Fruit fly (Drosophila melanogaster) whole organism, prepupa: ENCODE data around the gene CG11854.

ENCODE experiments used
- Eip78C ChIP-seq: fragments of 200-800 bp; sonication (Bioruptor generic); peaks from one replicate; lab custom pipeline; 2016; ENCODE audit warnings: missing biosample characterization, missing genetic modification characterization
- Lpt ChIP-seq: fragments of 200-800 bp; sonication (Bioruptor generic); optimal IDR thresholded peaks from 3 replicates; lab custom pipeline; 2016; ENCODE audit warnings: missing biosample characterization, missing genetic modification characterization
- OdsH ChIP-seq: fragments of 200-800 bp; sonication (Bioruptor generic); optimal IDR thresholded peaks from 3 replicates; lab custom pipeline; 2016; ENCODE audit warnings: missing biosample characterization, missing genetic modification characterization
- Sox102F ChIP-seq: fragments of 200-800 bp; sonication (Bioruptor generic); optimal IDR thresholded peaks from 2 replicates; lab custom pipeline; 2016; ENCODE audit warnings: missing biosample characterization, mild to moderate bottlenecking, missing genetic modification characterization
- lz ChIP-seq: fragments of 200-800 bp; sonication (Bioruptor generic); optimal IDR thresholded peaks from 3 replicates; lab custom pipeline; 2016; ENCODE audit warnings: missing biosample characterization, missing genetic modification characterization
- pdm3 ChIP-seq: fragments of 200-800 bp; sonication (Bioruptor generic); optimal IDR thresholded peaks from 3 replicates; lab custom pipeline; 2016; ENCODE audit warnings: missing biosample characterization, missing genetic modification characterization
- salr ChIP-seq, 2 experiments: fragments of 200-800 bp; sonication (Bioruptor generic); optimal IDR thresholded peaks; 3 replicates each; lab custom pipeline; 2016 to 2018; ENCODE audit warnings: missing biosample characterization in 2 of 2, missing genetic modification characterization in 2 of 2, mild to moderate bottlenecking in 1 of 2

DNA sequence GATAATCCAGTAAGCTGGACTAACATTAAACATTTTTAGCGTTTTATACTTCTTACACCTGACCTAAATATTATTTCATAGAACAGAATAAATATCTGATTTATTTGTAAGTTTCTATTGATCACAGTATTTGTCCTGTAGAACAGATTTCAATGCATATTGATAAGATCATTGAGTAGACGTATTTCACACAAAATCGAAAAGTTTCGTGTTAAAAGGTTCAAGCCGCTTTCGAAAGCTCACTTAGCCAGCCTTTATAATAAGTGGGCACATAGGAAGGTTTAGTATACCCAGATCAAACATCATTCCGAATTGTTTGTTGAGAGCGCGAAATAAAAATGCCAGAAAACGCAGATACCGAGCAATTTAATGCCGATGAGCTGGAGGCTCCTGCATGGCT is 47.8 kb downstream of the CG11854 start, which contains the start of gene CG11893:
- TF ChIP-seq lz (GFP tag; lab: Kevin White, UChicago) (no peak), Eip78C (GFP tag; lab: Kevin White, UChicago) (no peak), OdsH (GFP tag; lab: Kevin White, UChicago) (no peak), Sox102F (no peak), salr (GFP tag; optimal IDR thresholded peaks at IDR 0.05; lab: Kevin White, UChicago) (no peak), Lpt (GFP tag; lab: Kevin White, UChicago) (no peak), pdm3 (GFP tag; lab: Kevin White, UChicago) (no peak)
